Worm (Caenorhabditis elegans): ENCODE data around the gene mrpl-49.

DNA sequence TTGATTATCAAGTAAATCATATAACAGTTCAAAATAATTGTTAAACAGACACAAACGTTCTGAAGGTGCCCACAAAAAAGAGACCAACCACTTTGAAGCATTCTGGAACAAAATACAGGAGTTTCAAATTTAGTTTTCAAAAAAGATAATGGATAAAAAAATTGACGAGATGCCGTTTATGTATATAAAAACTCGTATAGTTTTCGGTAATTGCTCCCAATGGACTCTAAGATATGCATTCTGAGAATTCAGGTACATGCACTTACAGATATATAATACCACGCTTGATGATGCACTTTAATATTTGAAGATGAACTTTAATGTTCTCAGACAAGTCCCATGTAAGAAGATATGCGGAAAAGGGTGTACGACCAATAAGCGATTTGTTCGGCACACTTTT lies 9.8 kb upstream of the mrpl-49 start, which contains the start of gene str-181:
- TF ChIP-seq ZK546.5 (tag; optimal IDR thresholded peaks at IDR 0.05) (no peak), ztf-4 (tag; optimal IDR thresholded peaks at IDR 0.05) (no peak)
